Worm (Caenorhabditis elegans) whole organism, mixed stage, embryonic: ENCODE measurements around the gene mul-1.

Experiments
- M03D4.4 ChIP-seq: sonication (generic microtip); optimal IDR thresholded peaks from 2 replicates; lab custom pipeline; 2017; ENCODE audit warnings: mild to moderate bottlenecking, missing genetic modification characterization, missing compliant biosample characterization
- blmp-1 ChIP-seq: fragments of 150-350 bp; optimal IDR thresholded peaks from 2 replicates; lab custom pipeline; 2014; ENCODE audit warnings: missing biosample characterization, missing genetic modification characterization
- ceh-39 ChIP-seq: fragments of 150-350 bp; optimal IDR thresholded peaks from 2 replicates; lab custom pipeline; 2014; ENCODE audit warnings: missing biosample characterization, missing genetic modification characterization
- ceh-43 ChIP-seq: fragments of 200-800 bp; sonication (Bioruptor generic); optimal IDR thresholded peaks from 2 replicates; lab custom pipeline; 2018; ENCODE audit warnings: mild to moderate bottlenecking, missing genetic modification characterization, moderate library complexity, missing compliant biosample characterization
- ces-1 ChIP-seq: fragments of 150-350 bp; optimal IDR thresholded peaks from 2 replicates; lab custom pipeline; 2014; ENCODE audit warnings: missing biosample characterization, missing genetic modification reagents, missing genetic modification characterization
- cnd-1 ChIP-seq: fragments of 200-800 bp; sonication (Bioruptor generic); optimal IDR thresholded peaks from 2 replicates; lab custom pipeline; 2018; ENCODE audit warnings: mild to moderate bottlenecking, missing genetic modification characterization, missing compliant biosample characterization
- drap-1 ChIP-seq: fragments of 200-800 bp; sonication (Bioruptor generic); optimal IDR thresholded peaks from 3 replicates; lab custom pipeline; 2018; ENCODE audit warnings: mild to moderate bottlenecking, missing genetic modification characterization, missing compliant biosample characterization
- elt-1 ChIP-seq: sonication (generic microtip); optimal IDR thresholded peaks from 2 replicates; lab custom pipeline; 2017; ENCODE audit warnings: missing genetic modification characterization, mild to moderate bottlenecking, missing compliant biosample characterization, antibody characterized with exemption, moderate library complexity, borderline replicate concordance; ENCODE audit not compliant: insufficient read depth
- elt-3 ChIP-seq: fragments of 150-350 bp; optimal IDR thresholded peaks from 2 replicates; lab custom pipeline; 2014; ENCODE audit warnings: missing biosample characterization, missing genetic modification characterization
- ham-2 ChIP-seq: fragments of 200-800 bp; sonication (Bioruptor generic); optimal IDR thresholded peaks from 2 replicates; lab custom pipeline; 2018; ENCODE audit warnings: mild to moderate bottlenecking, missing genetic modification characterization, missing compliant biosample characterization
- hlh-1 ChIP-seq: fragments of 150-350 bp; optimal IDR thresholded peaks from 2 replicates; lab custom pipeline; 2014; ENCODE audit warnings: missing biosample characterization, missing genetic modification reagents, missing genetic modification characterization
- lin-13 ChIP-seq: fragments of 150-350 bp; optimal IDR thresholded peaks from 2 replicates; lab custom pipeline; 2014; ENCODE audit warnings: missing biosample characterization, missing genetic modification characterization
- lin-32 ChIP-seq: fragments of 200-800 bp; sonication (Bioruptor generic); optimal IDR thresholded peaks from 2 replicates; lab custom pipeline; 2018; ENCODE audit warnings: mild to moderate bottlenecking, missing genetic modification characterization, missing compliant biosample characterization
- lsy-2 ChIP-seq: fragments of 150-350 bp; optimal IDR thresholded peaks from 2 replicates; lab custom pipeline; 2014; ENCODE audit warnings: missing biosample characterization, missing genetic modification characterization
- mep-1 ChIP-seq: fragments of 150-350 bp; optimal IDR thresholded peaks from 2 replicates; lab custom pipeline; 2017; ENCODE audit warnings: missing biosample characterization, missing genetic modification reagents, missing genetic modification characterization, inconsistent platforms
- mls-2 ChIP-seq: sonication (generic microtip); optimal IDR thresholded peaks from 2 replicates; lab custom pipeline; 2016; ENCODE audit warnings: mild to moderate bottlenecking, missing genetic modification characterization, moderate library complexity, missing compliant biosample characterization
- nhr-12 ChIP-seq: fragments of 150-350 bp; optimal IDR thresholded peaks from 2 replicates; lab custom pipeline; 2014; ENCODE audit warnings: missing biosample characterization, missing genetic modification characterization
- nhr-2 ChIP-seq: fragments of 150-350 bp; optimal IDR thresholded peaks from 2 replicates; lab custom pipeline; 2014; ENCODE audit warnings: missing biosample characterization, missing genetic modification characterization
- nhr-237 ChIP-seq: fragments of 150-350 bp; optimal IDR thresholded peaks from 2 replicates; lab custom pipeline; 2014; ENCODE audit warnings: missing biosample characterization, missing genetic modification characterization
- nhr-28 ChIP-seq: fragments of 150-350 bp; optimal IDR thresholded peaks from 2 replicates; lab custom pipeline; 2014; ENCODE audit warnings: missing biosample characterization, missing genetic modification characterization
- nhr-76 ChIP-seq: sonication (generic microtip); optimal IDR thresholded peaks from 2 replicates; lab custom pipeline; 2017; ENCODE audit warnings: missing biosample characterization, missing genetic modification characterization
- sem-2 ChIP-seq: fragments of 200-800 bp; sonication (Bioruptor generic); optimal IDR thresholded peaks from 2 replicates; lab custom pipeline; 2018; ENCODE audit warnings: mild to moderate bottlenecking, missing genetic modification characterization, missing compliant biosample characterization
- snpc-4 ChIP-seq: fragments of 150-350 bp; optimal IDR thresholded peaks from 2 replicates; lab custom pipeline; 2014; ENCODE audit warnings: missing biosample characterization, missing genetic modification characterization
- sptf-1 ChIP-seq: sonication (generic microtip); optimal IDR thresholded peaks from 2 replicates; lab custom pipeline; 2017; ENCODE audit warnings: mild to moderate bottlenecking, missing genetic modification characterization, moderate library complexity, missing compliant biosample characterization
- tbx-8 ChIP-seq: fragments of 200-800 bp; sonication (Bioruptor generic); optimal IDR thresholded peaks from 2 replicates; lab custom pipeline; 2018; ENCODE audit warnings: mild to moderate bottlenecking, missing genetic modification characterization, moderate library complexity, missing compliant biosample characterization
- unc-120 ChIP-seq: sonication (generic microtip); optimal IDR thresholded peaks from 2 replicates; lab custom pipeline; 2017; ENCODE audit warnings: missing genetic modification characterization, missing compliant biosample characterization; ENCODE audit not compliant: poor library complexity, severe bottlenecking
- unc-62 ChIP-seq: fragments of 150-350 bp; optimal IDR thresholded peaks from 2 replicates; lab custom pipeline; 2014; ENCODE audit warnings: missing biosample characterization, missing genetic modification reagents, missing genetic modification characterization
- zip-8 ChIP-seq: fragments of 150-350 bp; optimal IDR thresholded peaks from 2 replicates; lab custom pipeline; 2014; ENCODE audit warnings: missing biosample characterization, missing genetic modification characterization

Gene mul-1

DNA sequence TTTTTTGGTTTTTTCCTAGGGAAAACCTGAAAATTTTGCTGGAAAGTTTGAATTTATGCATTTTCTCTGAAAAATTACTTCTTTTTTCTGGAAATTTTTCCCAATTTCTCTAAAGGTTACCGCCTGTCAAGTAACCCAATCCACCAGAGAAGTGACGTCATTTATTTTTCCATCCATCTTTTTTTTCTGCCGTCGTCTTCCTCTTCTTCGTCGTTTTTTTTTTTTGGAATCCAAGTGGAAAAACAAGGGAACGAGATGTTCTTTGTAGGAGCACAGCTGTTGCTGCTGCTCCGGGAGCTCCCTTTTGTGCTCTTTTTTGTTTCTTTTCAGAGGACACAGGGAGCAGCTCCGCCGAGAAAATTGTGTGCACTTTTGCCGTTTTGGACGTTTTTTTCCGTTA lies 28.6 kb downstream of the mul-1 start:
- TF ChIP-seq tbx-8 (GFP tag; lab: Kevin White, UChicago) (no peak), blmp-1 (tag; lab: Kevin White, UChicago) (no peak), mep-1 (tag; lab: Kevin White, UChicago) (no peak), nhr-237 (tag; lab: Kevin White, UChicago) (no peak), nhr-2 (tag; lab: Kevin White, UChicago) (no peak), snpc-4 (tag; lab: Kevin White, UChicago) (no peak), ceh-43 (no peak), elt-3 (no peak), sem-2 (no peak)
- TF ChIP-seq, all 35 proteins: peak for 0

ce11 chrIV:4093087-4093486 lies 29.9 kb downstream of the mul-1 start:
- TF ChIP-seq elt-1 (no peak), ham-2 (GFP tag; lab: Kevin White, UChicago) (peak; percentile 17), unc-120 (tag; lab: Kevin White, UChicago) (peak; percentile 36), cnd-1 (tag; lab: Kevin White, UChicago) (no peak), lin-32 (no peak), ces-1 (GFP tag; lab: Kevin White, UChicago) (peak; percentile 56), nhr-237 (tag; lab: Kevin White, UChicago) (peak; percentile 17), unc-62 (GFP tag; lab: Kevin White, UChicago) (peak; percentile 19)

DNA sequence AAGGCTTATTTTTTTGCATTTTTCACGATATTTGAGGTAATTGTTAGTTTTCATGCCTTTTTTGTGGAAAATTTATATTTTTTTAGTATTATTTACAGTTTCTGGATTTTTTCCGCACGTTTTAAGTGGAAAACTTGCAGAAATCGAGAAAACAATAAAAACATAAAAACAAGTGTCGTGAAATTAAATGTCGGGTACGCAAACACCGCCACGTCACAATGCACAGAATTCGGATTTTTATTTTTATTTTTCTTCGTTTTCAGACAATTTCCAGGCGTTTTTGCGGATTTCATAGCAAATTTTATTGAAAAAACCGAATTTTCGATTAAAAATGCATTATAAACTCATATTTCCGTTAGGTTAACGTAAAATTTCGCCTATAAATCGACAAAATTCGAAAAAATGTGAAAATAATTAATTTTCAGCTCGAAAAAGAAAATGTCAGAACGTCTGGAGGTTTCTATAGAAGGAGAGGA lies 37.1 kb downstream of the mul-1 start, which contains the start of gene C35B1.2:
TSS of gene C35B1.2 (plus strand) at position 426 of the 476 bp plus-strand sequence.
- TF ChIP-seq ces-1 (GFP tag; lab: Kevin White, UChicago), result peak; percentile 13
- no peak for TF ChIP-seq nhr-28 (tag; lab: Kevin White, UChicago)
- TF ChIP-seq lsy-2 (tag; lab: Kevin White, UChicago), result peak; percentile 9
- TF ChIP-seq lin-13 (tag; lab: Kevin White, UChicago), result no peak
- TF ChIP-seq cnd-1 (tag; lab: Kevin White, UChicago), result no peak
- no peak for TF ChIP-seq zip-8

- no peak for TF ChIP-seq zip-8
- TF ChIP-seq elt-3, result no peak
- no peak for TF ChIP-seq ceh-39 (tag; lab: Kevin White, UChicago)
- no peak for TF ChIP-seq hlh-1 (tag; lab: Kevin White, UChicago)
- TF ChIP-seq sem-2, result no peak
- no peak for TF ChIP-seq nhr-2 (tag; lab: Kevin White, UChicago)
- no peak for TF ChIP-seq M03D4.4 (tag; lab: Kevin White, UChicago)
- TF ChIP-seq mls-2 (tag; lab: Kevin White, UChicago), result no peak
- TF ChIP-seq ceh-43, result no peak
- TF ChIP-seq tbx-8 (GFP tag; lab: Kevin White, UChicago), result no peak
- no peak for TF ChIP-seq nhr-12
- no peak for TF ChIP-seq sptf-1 (tag; lab: Kevin White, UChicago)
- TF ChIP-seq elt-1, result no peak
- TF ChIP-seq unc-62 (GFP tag; lab: Kevin White, UChicago), result no peak
- no peak for TF ChIP-seq mep-1 (tag; lab: Kevin White, UChicago)
- TF ChIP-seq, all 35 proteins: peak for 0
Measured at ce11 chrIV:4085022-4085421, 37.9 kb downstream of the mul-1 start.

ce11 chrIV:4084109-4084508 lies 38.9 kb downstream of the mul-1 start, which contains the start of gene C35B1.5:
Gene C35B1.5 (minus strand): TSS chrIV:4084209.
- no peak for TF ChIP-seq M03D4.4 (tag; lab: Kevin White, UChicago)
- TF ChIP-seq, all 35 proteins: peak for 0

DNA sequence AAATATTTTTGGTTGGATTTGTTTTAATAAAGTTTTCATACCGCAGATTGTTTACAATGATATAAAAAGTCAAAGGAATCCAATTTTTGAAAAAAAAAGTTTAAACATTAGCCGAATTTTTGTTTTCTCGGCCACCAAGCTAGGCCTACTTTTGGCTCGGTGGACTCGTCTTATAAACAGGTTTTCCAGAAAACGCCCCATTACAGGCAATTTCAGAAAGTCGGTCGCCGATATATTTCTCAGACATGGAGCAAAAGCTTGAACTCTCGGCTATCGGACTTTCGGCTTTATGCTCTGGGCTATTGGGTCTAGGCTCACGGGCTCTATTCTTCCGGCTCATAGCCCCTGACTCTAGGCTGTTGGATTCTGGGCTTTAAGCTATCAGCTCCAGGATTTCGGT lies 39.9 kb downstream of the mul-1 start:
- TF ChIP-seq unc-120 (tag; lab: Kevin White, UChicago), result no peak

ce11 chrIV:4082599-4082998 lies 40.4 kb downstream of the mul-1 start:
- TF ChIP-seq zip-8 (no peak), sptf-1 (tag; lab: Kevin White, UChicago) (no peak), cnd-1 (tag; lab: Kevin White, UChicago) (no peak), nhr-12 (no peak), M03D4.4 (tag; lab: Kevin White, UChicago) (no peak), drap-1 (GFP tag; lab: Kevin White, UChicago) (no peak), nhr-2 (tag; lab: Kevin White, UChicago) (no peak), sem-2 (no peak), nhr-76 (tag; lab: Kevin White, UChicago) (no peak), mls-2 (tag; lab: Kevin White, UChicago) (no peak), lsy-2 (tag; lab: Kevin White, UChicago) (no peak)
